Worm (Caenorhabditis elegans) whole organism, L3 larva: ENCODE measurements around the gene F48E8.2.
A peak's percentile ranks its signal among the peaks of the same experiment; 100 is the strongest.

Experiments
- ama-1 ChIP-seq: fragments of 150-350 bp; optimal IDR thresholded peaks from 2 replicates; lab custom pipeline; 2018
- ceh-16 ChIP-seq: sonication (generic microtip); optimal IDR thresholded peaks from 2 replicates; lab custom pipeline; 2017; ENCODE audit warnings: missing biosample characterization, missing genetic modification characterization
- ceh-82 ChIP-seq: fragments of 150-350 bp; optimal IDR thresholded peaks from 2 replicates; lab custom pipeline; 2014; ENCODE audit warnings: missing biosample characterization, missing genetic modification characterization
- daf-12 ChIP-seq: fragments of 150-350 bp; optimal IDR thresholded peaks from 2 replicates; lab custom pipeline; 2014; ENCODE audit warnings: missing biosample characterization, missing genetic modification reagents, missing genetic modification characterization
- fkh-10 ChIP-seq: sonication (generic microtip); optimal IDR thresholded peaks from 2 replicates; lab custom pipeline; 2017; ENCODE audit warnings: missing biosample characterization, missing genetic modification reagents, missing genetic modification characterization
- lin-39 ChIP-seq: fragments of 150-350 bp; optimal IDR thresholded peaks from 2 replicates; lab custom pipeline; 2018; ENCODE audit warnings: missing biosample characterization, missing genetic modification reagents, missing genetic modification characterization
- mdl-1 ChIP-seq: fragments of 150-350 bp; optimal IDR thresholded peaks from 2 replicates; lab custom pipeline; 2014; ENCODE audit warnings: missing biosample characterization, missing genetic modification characterization
- nhr-28 ChIP-seq: fragments of 150-350 bp; optimal IDR thresholded peaks from 2 replicates; lab custom pipeline; 2014; ENCODE audit warnings: missing biosample characterization, missing genetic modification characterization
- nhr-43 ChIP-seq: sonication (generic microtip); optimal IDR thresholded peaks from 2 replicates; lab custom pipeline; 2016; ENCODE audit warnings: mild to moderate bottlenecking, missing genetic modification characterization, missing compliant biosample characterization; ENCODE audit not compliant: poor library complexity, severe bottlenecking
- nhr-67 ChIP-seq: fragments of 150-350 bp; optimal IDR thresholded peaks from 2 replicates; lab custom pipeline; 2014; ENCODE audit warnings: missing biosample characterization, missing genetic modification characterization
- nhr-76 ChIP-seq: fragments of 150-350 bp; sonication (generic microtip); optimal IDR thresholded peaks from 5 replicates; lab custom pipeline; 2014; ENCODE audit warnings: missing biosample characterization, missing genetic modification characterization
- nhr-77 ChIP-seq: fragments of 150-350 bp; optimal IDR thresholded peaks from 2 replicates; lab custom pipeline; 2014; ENCODE audit warnings: missing biosample characterization, missing genetic modification characterization
- snpc-4 ChIP-seq: fragments of 150-350 bp; optimal IDR thresholded peaks from 2 replicates; lab custom pipeline; 2014; ENCODE audit warnings: missing biosample characterization, missing genetic modification characterization

- TF ChIP-seq daf-12: no peak
- no peak for TF ChIP-seq nhr-43 (tag; lab: Kevin White, UChicago)
- no peak for TF ChIP-seq nhr-28
- TF ChIP-seq ceh-16 (tag; lab: Kevin White, UChicago): no peak
- peak; percentile 40 for TF ChIP-seq lin-39 (tag; lab: Kevin White, UChicago)
- TF ChIP-seq mdl-1 (tag; lab: Kevin White, UChicago): no peak
- no peak for TF ChIP-seq nhr-77
- no peak for TF ChIP-seq ama-1
- TF ChIP-seq snpc-4 (tag; lab: Kevin White, UChicago): no peak
- no peak for TF ChIP-seq fkh-10 (GFP tag; lab: Kevin White, UChicago)
- TF ChIP-seq ceh-82 (tag; lab: Kevin White, UChicago): no peak
- no peak for TF ChIP-seq nhr-76 (tag; lab: Kevin White, UChicago)
- no peak for TF ChIP-seq nhr-67 (tag; lab: Kevin White, UChicago)
These were observed 16.0 kb upstream of the F48E8.2 start, which contains the start of gene skpt-1 for ce11 chrIII:5448177-5448576.
